Worm (Caenorhabditis elegans) whole organism, L1 larva: ENCODE measurements around the gene ZK813.6.

Experiments
- C16A3.4 ChIP-seq: fragments of 150-350 bp; optimal IDR thresholded peaks from 2 replicates; lab custom pipeline; 2014; ENCODE audit warnings: missing biosample characterization, missing genetic modification characterization
- blmp-1 ChIP-seq: fragments of 150-350 bp; optimal IDR thresholded peaks from 2 replicates; lab custom pipeline; 2014; ENCODE audit warnings: missing biosample characterization, missing genetic modification characterization
- ceh-8 ChIP-seq: fragments of 200-800 bp; sonication (Bioruptor generic); optimal IDR thresholded peaks from 2 replicates; lab custom pipeline; 2018; ENCODE audit warnings: mild to moderate bottlenecking, missing genetic modification characterization, moderate library complexity, missing compliant biosample characterization
- ces-1 ChIP-seq: fragments of 150-350 bp; optimal IDR thresholded peaks from 2 replicates; lab custom pipeline; 2014; ENCODE audit warnings: missing biosample characterization, missing genetic modification reagents, missing genetic modification characterization
- jun-1 ChIP-seq: fragments of 150-350 bp; optimal IDR thresholded peaks from 2 replicates; lab custom pipeline; 2014; ENCODE audit warnings: missing biosample characterization, missing genetic modification reagents, missing genetic modification characterization
- lir-3 ChIP-seq: sonication (generic microtip); optimal IDR thresholded peaks from 2 replicates; lab custom pipeline; 2016; ENCODE audit warnings: mild to moderate bottlenecking, missing genetic modification characterization, moderate library complexity, missing compliant biosample characterization; ENCODE audit not compliant: poor library complexity
- mab-9 ChIP-seq: fragments of 200-800 bp; sonication (Bioruptor generic); IDR thresholded peaks from 2 replicates; pipeline ENCODE4 v1.3.6; 2022; ENCODE audit warnings: missing genetic modification reagents, missing genetic modification characterization, missing compliant biosample characterization
- nhr-76 ChIP-seq: sonication (generic microtip); optimal IDR thresholded peaks from 2 replicates; lab custom pipeline; 2017; ENCODE audit warnings: missing biosample characterization, missing genetic modification characterization
- nhr-77 ChIP-seq: fragments of 150-350 bp; optimal IDR thresholded peaks from 2 replicates; lab custom pipeline; 2014; ENCODE audit warnings: missing biosample characterization, missing genetic modification characterization
- pqm-1 ChIP-seq: sonication (generic microtip); optimal IDR thresholded peaks from 3 replicates; lab custom pipeline; 2017; ENCODE audit warnings: missing biosample characterization, missing genetic modification characterization
- swsn-7 ChIP-seq: sonication (generic microtip); optimal IDR thresholded peaks from 2 replicates; lab custom pipeline; 2016; ENCODE audit warnings: missing genetic modification characterization, missing compliant biosample characterization
- tbx-2 ChIP-seq: sonication (generic microtip); optimal IDR thresholded peaks from 2 replicates; lab custom pipeline; 2016; ENCODE audit warnings: missing genetic modification characterization, missing compliant biosample characterization
- unc-86 ChIP-seq: sonication (generic microtip); optimal IDR thresholded peaks from 2 replicates; lab custom pipeline; 2016; ENCODE audit warnings: missing genetic modification characterization, missing compliant biosample characterization
- ztf-4 ChIP-seq: fragments of 150-350 bp; optimal IDR thresholded peaks from 2 replicates; lab custom pipeline; 2014; ENCODE audit warnings: missing biosample characterization, missing genetic modification characterization

DNA sequence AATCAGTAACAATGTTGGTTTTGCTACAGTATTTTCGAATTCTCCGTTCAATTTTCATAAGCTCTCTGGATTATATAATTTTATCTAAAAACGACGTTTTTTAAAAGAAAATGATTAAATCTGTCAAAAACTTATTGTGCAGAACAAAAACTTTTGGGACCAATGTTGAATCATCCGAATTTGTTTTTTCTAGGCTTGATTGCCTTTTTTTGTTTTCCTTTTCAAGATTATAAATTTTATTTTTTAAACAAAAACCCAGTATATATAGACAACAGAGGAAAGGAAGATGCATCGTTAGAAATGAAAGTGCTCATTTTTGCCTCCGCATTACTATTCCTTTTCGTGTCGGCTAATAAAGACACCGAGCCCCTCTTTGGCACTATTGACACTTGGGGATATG lies 19.9 kb downstream of the ZK813.6 start, which contains the start of gene ZK813.7:
- TF ChIP-seq mab-9 (no peak), lir-3 (tag; lab: Kevin White, UChicago) (no peak), blmp-1 (no peak), ceh-8 (GFP tag; lab: Kevin White, UChicago) (no peak), jun-1 (tag; lab: Kevin White, UChicago) (no peak), nhr-77 (tag; lab: Kevin White, UChicago) (no peak), pqm-1 (tag; lab: Kevin White, UChicago) (no peak), unc-86 (tag; lab: Kevin White, UChicago) (no peak), nhr-76 (no peak), ces-1 (no peak), C16A3.4 (tag; lab: Kevin White, UChicago) (no peak), swsn-7 (tag; lab: Kevin White, UChicago) (no peak), tbx-2 (tag; lab: Kevin White, UChicago) (no peak), ztf-4 (tag; lab: Kevin White, UChicago) (no peak)
